Fruit fly (Drosophila melanogaster): ENCODE measurements around the gene CG34155.

CG34155 gene

dm6 chr3R:30534444-30534843 is 25.6 kb downstream of the CG34155 start:
- peak; percentile 61; the same call in 1 of the 2 replicates for TF ChIP-seq crol (GFP tag; IDR thresholded peaks at IDR 0.05)
- no peak for TF ChIP-seq dati (GFP tag; IDR thresholded peaks at IDR 0.05)

DNA sequence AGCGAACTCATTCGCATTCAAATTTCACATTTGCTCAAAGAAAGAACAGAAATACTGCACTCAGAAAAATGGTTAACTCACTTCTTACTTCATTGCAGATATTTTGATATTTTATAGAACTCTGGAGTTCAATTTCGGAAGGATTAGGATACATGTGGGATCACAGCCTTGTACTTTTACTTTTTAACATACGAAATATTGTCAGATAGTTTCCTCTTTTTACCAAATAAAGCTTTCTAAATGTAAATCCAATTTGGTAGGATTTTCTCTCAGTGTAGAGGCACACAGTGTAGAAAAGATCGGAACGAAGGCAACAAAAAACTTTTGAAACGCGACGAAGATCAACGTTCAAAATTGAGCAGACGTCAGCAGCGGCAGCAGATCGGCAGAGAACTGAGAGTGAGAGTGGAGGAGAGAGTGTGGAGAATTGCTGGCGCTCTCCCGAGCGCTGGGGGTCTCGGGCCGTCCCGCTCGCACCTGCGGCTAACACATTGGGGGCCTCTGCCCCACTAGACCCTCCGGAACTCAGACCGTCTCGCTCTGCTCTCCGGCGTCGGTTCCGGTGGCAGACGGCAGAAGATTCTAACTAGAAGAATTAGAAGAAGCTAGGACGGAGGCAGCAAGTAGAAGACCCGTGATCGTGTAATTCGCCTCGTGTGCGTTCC is 27.9 kb downstream of the CG34155 start, which contains the start of gene tmod:
Gene tmod (plus strand): TSS at position 619 of the 665 bp plus-strand sequence.
- TF ChIP-seq sd (tag; optimal IDR thresholded peaks at IDR 0.05), result no peak
- TF ChIP-seq sens-2 (GFP tag; IDR thresholded peaks at IDR 0.05), result no peak
- TF ChIP-seq jumu (GFP tag; optimal IDR thresholded peaks at IDR 0.05), result peak; percentile 14
- TF ChIP-seq Sin3A (optimal IDR thresholded peaks at IDR 0.05), result no peak
- peak; percentile 54 for TF ChIP-seq grau (tag; optimal IDR thresholded peaks at IDR 0.05)
- TF ChIP-seq Sox100B (GFP tag; optimal IDR thresholded peaks at IDR 0.05), result peak; percentile 65
- peak; percentile 8 for TF ChIP-seq CG10274 (GFP tag; optimal IDR thresholded peaks at IDR 0.05)
- TF ChIP-seq CG6272 (GFP tag; IDR thresholded peaks at IDR 0.05), result no peak
- peak; percentile 81 for TF ChIP-seq Med (GFP tag)
- TF ChIP-seq CG6854 (GFP tag; optimal IDR thresholded peaks at IDR 0.05), result peak; percentile 12
- peak; percentile 2 for TF ChIP-seq CG12299 (tag; optimal IDR thresholded peaks at IDR 0.05)
- TF ChIP-seq CG8359 (GFP tag; optimal IDR thresholded peaks at IDR 0.05; ENCODE audit: borderline replicate concordance), result peak; percentile 41
- TF ChIP-seq hth (optimal IDR thresholded peaks at IDR 0.05), result no peak
- peak; percentile 7 for TF ChIP-seq Dad (GFP tag; optimal IDR thresholded peaks at IDR 0.05)
- peak; percentile 65 for TF ChIP-seq CG2712 (tag; optimal IDR thresholded peaks at IDR 0.05)
- no peak for TF ChIP-seq ara (GFP tag; IDR thresholded peaks at IDR 0.05)
- peak; percentile 66; the same call in 2 of the 3 replicates for TF ChIP-seq ken (GFP tag; IDR thresholded peaks at IDR 0.05)
- TF ChIP-seq Bteb2 (GFP tag; optimal IDR thresholded peaks at IDR 0.05), result no peak
- no peak for TF ChIP-seq so (GFP tag; IDR thresholded peaks at IDR 0.05)
- peak; percentile 31 for TF ChIP-seq maf-S (GFP tag; optimal IDR thresholded peaks at IDR 0.05)
- peak; percentile 78 for TF ChIP-seq CG10979 (tag; optimal IDR thresholded peaks at IDR 0.05)
- peak; percentile 19 for TF ChIP-seq HLH54F (GFP tag; optimal IDR thresholded peaks at IDR 0.05)
- peak; percentile 62 for TF ChIP-seq dmrt11E (tag; optimal IDR thresholded peaks at IDR 0.05)
- peak; percentile 12 for TF ChIP-seq Jarid2 (GFP tag; optimal IDR thresholded peaks at IDR 0.05)
- TF ChIP-seq usp (GFP tag; optimal IDR thresholded peaks at IDR 0.05), result no peak
- peak; percentile 28 for TF ChIP-seq pum (GFP tag; optimal IDR thresholded peaks at IDR 0.05)
- TF ChIP-seq Oli (tag; optimal IDR thresholded peaks at IDR 0.05), result peak; percentile 61
- peak; percentile 50 for TF ChIP-seq CG8478 (optimal IDR thresholded peaks at IDR 0.05)
- TF ChIP-seq toy (GFP tag; IDR thresholded peaks at IDR 0.05), result 0 out of 2 replicates have a peak, but pooled peaks have one; percentile 30
- TF ChIP-seq vvl (GFP tag; IDR thresholded peaks at IDR 0.05), result peak; percentile 32; the same call in 1 of the 2 replicates
- no peak for TF ChIP-seq CG43689 (GFP tag; IDR thresholded peaks at IDR 0.05)
- no peak for TF ChIP-seq exex (tag; optimal IDR thresholded peaks at IDR 0.05)
- no peak for TF ChIP-seq gfzf (GFP tag; optimal IDR thresholded peaks at IDR 0.05)
- no peak for TF ChIP-seq ash1 (GFP tag; optimal IDR thresholded peaks at IDR 0.05)
- TF ChIP-seq CG3163 (GFP tag; optimal IDR thresholded peaks at IDR 0.05), result no peak
- no peak for TF ChIP-seq Kr (GFP tag; optimal IDR thresholded peaks at IDR 0.05)
- no peak for TF ChIP-seq Dip2 (GFP tag; IDR thresholded peaks at IDR 0.05)
- TF ChIP-seq CG17361 (GFP tag; IDR thresholded peaks at IDR 0.05), result no peak
- no peak for TF ChIP-seq CG10431 (GFP tag; optimal IDR thresholded peaks at IDR 0.05)
- peak; percentile 39 for TF ChIP-seq CG11723 (GFP tag; optimal IDR thresholded peaks at IDR 0.05)
- no peak for TF ChIP-seq Hmx (GFP tag; optimal IDR thresholded peaks at IDR 0.05)
- no peak for TF ChIP-seq Gug (GFP tag; IDR thresholded peaks at IDR 0.05)
- no peak for TF ChIP-seq otp (GFP tag; IDR thresholded peaks at IDR 0.05)
- no peak for TF ChIP-seq danr (GFP tag; IDR thresholded peaks at IDR 0.05)
- peak; percentile 58 for TF ChIP-seq az2 (GFP tag; optimal IDR thresholded peaks at IDR 0.05)
- peak in 1 of 2 experiments; percentile 69 for TF ChIP-seq bsh (GFP tag; optimal IDR thresholded peaks at IDR 0.05)
- peak; percentile 32 for TF ChIP-seq Sry-β (GFP tag; optimal IDR thresholded peaks at IDR 0.05)
- no peak for TF ChIP-seq cas (GFP tag; IDR thresholded peaks at IDR 0.05)

Data from whole organism, embryonic.